Worm (Caenorhabditis elegans) whole organism, L4/young adult: Measurements from ENCODE around the gene Y113G7A.16.

Experiments used
- W03F9.2 ChIP-seq: fragments of 150-350 bp; optimal IDR thresholded peaks from 2 replicates; lab custom pipeline; 2014; ENCODE audit warnings: missing biosample characterization, missing genetic modification characterization
- him-1 ChIP-seq: sonication (generic microtip); optimal IDR thresholded peaks from 2 replicates; lab custom pipeline; 2016; ENCODE audit warnings: missing genotype, missing genetic modification reagents, missing genetic modification characterization, missing compliant biosample characterization

DNA sequence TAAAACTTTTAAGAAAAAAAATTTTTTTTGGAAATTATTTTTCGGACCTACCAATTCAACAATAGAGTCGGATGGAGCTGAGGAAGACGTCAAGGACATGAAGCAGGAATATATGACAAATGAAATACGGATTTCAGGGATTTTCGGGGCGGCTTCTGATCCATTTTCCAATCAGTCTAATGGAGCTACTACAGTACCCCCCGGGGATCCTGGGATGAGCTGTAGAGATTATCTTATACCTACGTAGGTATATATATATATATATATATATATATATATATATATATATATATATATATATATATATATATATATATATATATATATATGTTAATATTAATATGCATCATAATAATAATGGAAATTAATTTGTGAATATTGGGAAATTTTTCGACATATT lies 26.7 kb downstream of the Y113G7A.16 start, which contains the start of gene ttx-1:
- TF ChIP-seq W03F9.2 (tag; lab: Kevin White, UChicago), result no peak
- TF ChIP-seq him-1 (tag; lab: Kevin White, UChicago), result no peak
